Fruit fly (Drosophila melanogaster): ENCODE measurements around the gene sphinx1.

DNA sequence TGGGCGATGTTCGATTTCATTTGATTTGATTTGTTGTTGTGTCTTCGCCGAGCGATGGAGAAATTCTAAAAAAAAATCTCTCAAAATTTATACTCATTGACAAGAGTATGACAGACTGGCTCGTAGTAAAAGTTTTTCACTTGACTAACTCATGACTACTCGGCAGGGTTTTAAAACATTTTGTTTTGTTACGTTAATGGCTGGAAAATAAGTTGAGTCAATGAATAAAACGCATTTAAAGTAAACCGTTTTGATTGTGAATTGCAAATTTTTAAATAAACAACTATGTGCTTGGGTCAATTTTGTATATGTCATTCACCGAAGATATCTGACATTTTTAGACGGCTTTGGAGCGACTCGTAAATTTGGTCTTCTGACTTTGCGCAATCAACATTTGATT, 35.1 kb downstream of the sphinx1 start, which contains the start of gene CG8560:
- no peak for TF ChIP-seq cnc (optimal IDR thresholded peaks at IDR 0.05)
- no peak for TF ChIP-seq ovo (GFP tag; optimal IDR thresholded peaks at IDR 0.05)
- no peak for TF ChIP-seq bab1 (GFP tag; optimal IDR thresholded peaks at IDR 0.05)
- no peak for TF ChIP-seq CG11617 (GFP tag; optimal IDR thresholded peaks at IDR 0.05)
- TF ChIP-seq toe (GFP tag; optimal IDR thresholded peaks at IDR 0.05): no peak
